Fruit fly (Drosophila melanogaster): ENCODE data around the gene ssx.

Gene ssx

DNA sequence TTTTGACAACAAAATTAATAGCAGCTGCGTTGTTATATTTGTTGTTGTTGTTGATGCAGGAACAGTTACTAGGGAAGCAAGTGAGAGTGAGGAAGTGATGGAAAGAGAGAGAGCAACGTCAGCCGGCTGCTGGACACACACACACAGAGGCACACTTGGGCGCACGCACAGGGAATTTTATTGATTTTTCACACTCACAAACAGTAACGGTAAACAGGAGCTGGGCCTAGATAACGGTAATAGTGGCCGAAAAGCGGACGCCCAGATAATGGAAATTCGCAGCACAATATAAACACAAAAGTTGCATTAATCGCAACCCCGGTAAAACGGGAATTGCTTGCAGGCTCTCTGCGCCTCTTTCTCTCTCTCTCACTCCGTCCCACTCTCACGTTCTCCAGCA is 48.7 kb upstream of the ssx start:
- no peak for TF ChIP-seq CG16779 (tag; optimal IDR thresholded peaks at IDR 0.05)
- no peak for TF ChIP-seq acj6 (GFP tag; optimal IDR thresholded peaks at IDR 0.05)
- TF ChIP-seq fd59A (GFP tag; optimal IDR thresholded peaks at IDR 0.05): no peak
- no peak for TF ChIP-seq Hr39 (GFP tag; optimal IDR thresholded peaks at IDR 0.05)
- no peak for TF ChIP-seq Ets21C (GFP tag; optimal IDR thresholded peaks at IDR 0.05)
- no peak for TF ChIP-seq CG8632 (GFP tag; optimal IDR thresholded peaks at IDR 0.05)
- TF ChIP-seq CG34406 (GFP tag; optimal IDR thresholded peaks at IDR 0.05): no peak
- no peak for TF ChIP-seq CG8319 (GFP tag; optimal IDR thresholded peaks at IDR 0.05)
- TF ChIP-seq Gug (GFP tag; IDR thresholded peaks at IDR 0.05): no peak
- TF ChIP-seq dac (GFP tag; optimal IDR thresholded peaks at IDR 0.05): no peak
- no peak for TF ChIP-seq OdsH (GFP tag; optimal IDR thresholded peaks at IDR 0.05)
- no peak for TF ChIP-seq Met (GFP tag; optimal IDR thresholded peaks at IDR 0.05)
- TF ChIP-seq fkh (GFP tag; optimal IDR thresholded peaks at IDR 0.05): no peak

DNA sequence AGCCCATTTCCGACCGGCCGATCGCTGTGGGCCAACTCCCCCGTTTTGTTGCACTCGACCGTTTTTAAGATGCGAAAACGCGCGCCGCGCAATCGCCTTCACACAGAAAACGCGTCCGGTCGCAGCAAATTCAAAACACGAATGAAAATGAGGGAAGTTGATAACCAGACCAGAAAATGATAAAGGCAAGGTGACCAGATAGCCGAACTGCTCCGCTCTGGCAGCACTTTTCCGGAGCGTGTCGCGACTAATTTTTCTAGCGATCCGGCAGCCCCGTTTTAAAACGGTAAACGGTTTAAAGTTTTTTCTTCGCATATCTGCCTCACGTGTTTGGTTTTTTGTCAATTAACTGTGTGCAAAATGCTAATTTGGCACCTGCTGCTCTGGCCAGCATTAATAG is 48.2 kb upstream of the ssx start, which contains the start of gene DAAM:
DAAM (minus strand) TSS at position 149 of the 400 bp plus-strand sequence.
- TF ChIP-seq CG3032 (tag; optimal IDR thresholded peaks at IDR 0.05) (no peak), CG6163 (GFP tag; IDR thresholded peaks at IDR 0.05) (0 out of 3 replicates have a peak, but pooled peaks have one; percentile 36), CG6854 (GFP tag; optimal IDR thresholded peaks at IDR 0.05) (peak; percentile 1), acj6 (GFP tag; optimal IDR thresholded peaks at IDR 0.05) (no peak), CG3919 (GFP tag; optimal IDR thresholded peaks at IDR 0.05) (peak; percentile 3), Smox (GFP tag; optimal IDR thresholded peaks at IDR 0.05) (peak; percentile 7), Sox102F (GFP tag; optimal IDR thresholded peaks at IDR 0.05) (no peak), eg (GFP tag; IDR thresholded peaks at IDR 0.05) (peak; percentile 42; the same call in 1 of the 3 replicates), Hr39 (GFP tag; optimal IDR thresholded peaks at IDR 0.05) (peak; percentile 23), pdm3 (GFP tag; optimal IDR thresholded peaks at IDR 0.05) (no peak), CG34406 (GFP tag; optimal IDR thresholded peaks at IDR 0.05) (no peak), CG6276 (GFP tag; optimal IDR thresholded peaks at IDR 0.05) (no peak), Blimp-1 (GFP tag; optimal IDR thresholded peaks at IDR 0.05) (no peak), Met (GFP tag; optimal IDR thresholded peaks at IDR 0.05) (no peak), CG8632 (GFP tag; optimal IDR thresholded peaks at IDR 0.05) (no peak), Eip78C (GFP tag) (peak; percentile 64), Ets21C (GFP tag; optimal IDR thresholded peaks at IDR 0.05) (no peak), Gug (GFP tag; IDR thresholded peaks at IDR 0.05) (0 out of 2 replicates have a peak, but pooled peaks have one; percentile 10), OdsH (GFP tag; optimal IDR thresholded peaks at IDR 0.05) (no peak), salr (GFP tag; optimal IDR thresholded peaks at IDR 0.05) (peak in 1 of 2 experiments; percentile 18), lz (GFP tag; optimal IDR thresholded peaks at IDR 0.05) (no peak), CG11902 (GFP tag; optimal IDR thresholded peaks at IDR 0.05) (no peak), net (GFP tag; optimal IDR thresholded peaks at IDR 0.05) (no peak), CG6808 (GFP tag; optimal IDR thresholded peaks at IDR 0.05) (peak; percentile 9), CG16779 (tag; optimal IDR thresholded peaks at IDR 0.05) (no peak), dac (GFP tag; optimal IDR thresholded peaks at IDR 0.05) (no peak), fd59A (GFP tag; optimal IDR thresholded peaks at IDR 0.05) (no peak), CG31627 (GFP tag; optimal IDR thresholded peaks at IDR 0.05) (peak; percentile 23), Hr38 (GFP tag; optimal IDR thresholded peaks at IDR 0.05) (no peak), svp (GFP tag) (no peak), CG11294 (GFP tag; IDR thresholded peaks at IDR 0.05) (no peak)

DNA sequence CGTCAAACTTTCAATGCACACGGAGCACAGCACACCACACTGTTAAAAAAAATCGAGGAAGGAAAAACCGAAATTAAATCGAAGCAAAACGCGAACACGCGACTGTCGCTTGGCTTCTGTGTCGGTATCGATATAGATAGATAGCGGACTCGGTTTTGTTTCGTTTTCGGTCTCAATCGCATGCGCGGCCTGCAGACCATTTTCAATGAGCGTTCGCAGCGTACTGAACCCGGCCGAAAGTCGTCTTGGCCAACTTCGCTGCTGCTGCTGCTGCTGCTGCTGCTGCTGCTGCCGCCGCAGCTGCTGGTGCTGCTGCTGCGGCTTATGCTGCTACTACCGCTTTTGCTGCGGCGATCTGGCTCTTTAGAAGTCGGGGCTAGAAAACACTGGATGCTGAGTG is 32.4 kb upstream of the ssx start:
- TF ChIP-seq Ets21C (GFP tag; optimal IDR thresholded peaks at IDR 0.05): no peak
- TF ChIP-seq Sox15 (GFP tag; optimal IDR thresholded peaks at IDR 0.05): no peak
- no peak for TF ChIP-seq CG8319 (GFP tag; optimal IDR thresholded peaks at IDR 0.05)
- no peak for TF ChIP-seq cyc (GFP tag; optimal IDR thresholded peaks at IDR 0.05)
- no peak for TF ChIP-seq CG7368 (GFP tag; optimal IDR thresholded peaks at IDR 0.05)
- TF ChIP-seq CG8632 (GFP tag; optimal IDR thresholded peaks at IDR 0.05): no peak
- TF ChIP-seq dsx (GFP tag; optimal IDR thresholded peaks at IDR 0.05; ENCODE audit: poor library complexity, severe bottlenecking): no peak
- no peak for TF ChIP-seq CG6276 (GFP tag; optimal IDR thresholded peaks at IDR 0.05)
- no peak for TF ChIP-seq pdm3 (GFP tag; optimal IDR thresholded peaks at IDR 0.05)
- no peak for TF ChIP-seq CG34406 (GFP tag; optimal IDR thresholded peaks at IDR 0.05)
- TF ChIP-seq CG32006 (GFP tag; optimal IDR thresholded peaks at IDR 0.05): no peak
- peak; percentile 44 for TF ChIP-seq Eip78C (GFP tag)
- no peak for TF ChIP-seq topi (GFP tag; optimal IDR thresholded peaks at IDR 0.05)
- no peak for TF ChIP-seq CG11902 (GFP tag; optimal IDR thresholded peaks at IDR 0.05)
- TF ChIP-seq ss (GFP tag; optimal IDR thresholded peaks at IDR 0.05): peak in 1 of 2 experiments; percentile 18
- TF ChIP-seq CG3919 (GFP tag; optimal IDR thresholded peaks at IDR 0.05): peak; percentile 29
- no peak for TF ChIP-seq Sox14 (GFP tag; optimal IDR thresholded peaks at IDR 0.05)
- TF ChIP-seq eg (GFP tag; IDR thresholded peaks at IDR 0.05): peak; percentile 40; the same call in 1 of the 3 replicates
- peak; percentile 37; the same call in 1 of the 2 replicates for TF ChIP-seq CG15336 (GFP tag; IDR thresholded peaks at IDR 0.05)
- TF ChIP-seq Lpt (GFP tag; optimal IDR thresholded peaks at IDR 0.05): peak; percentile 4

All from whole organism, prepupa.